Worm (Caenorhabditis elegans): ENCODE data around the gene set-30.
A peak's percentile ranks its signal among the peaks of the same experiment; 100 is the strongest.

set-30 gene

ce11 chrX:4969228-4969627, 29.8 kb upstream of the set-30 start, which contains the start of gene M03F4.6 (continued):
- no peak for TF ChIP-seq Y79H2A.3 (GFP tag; conservative IDR thresholded peaks at IDR 0.05)
- TF ChIP-seq lag-1 (GFP tag; IDR thresholded peaks at IDR 0.05): no peak
- no peak; the same call in 1 of the 2 replicates for TF ChIP-seq C06A6.2 (GFP tag; conservative IDR thresholded peaks at IDR 0.05)
- no peak for TF ChIP-seq F33H1.4 (GFP tag; IDR thresholded peaks at IDR 0.05)
- TF ChIP-seq rcor-1 (GFP tag; IDR thresholded peaks at IDR 0.05): peak; percentile 35; the same call in 1 of the 2 replicates
- TF ChIP-seq ztf-3 (GFP tag; optimal IDR thresholded peaks at IDR 0.05): peak; percentile 47
- 0 out of 2 replicates have a peak, but pooled peaks have one; percentile 61 for TF ChIP-seq nhr-120 (GFP tag; IDR thresholded peaks at IDR 0.05)
- peak; percentile 39 for TF ChIP-seq madf-10 (tag; optimal IDR thresholded peaks at IDR 0.05)
- TF ChIP-seq akir-1 (GFP tag; optimal IDR thresholded peaks at IDR 0.05): no peak
- TF ChIP-seq mes-4 (tag; optimal IDR thresholded peaks at IDR 0.05): no peak
- no peak for TF ChIP-seq unc-130 (GFP tag; optimal IDR thresholded peaks at IDR 0.05)
- no peak for TF ChIP-seq hlh-12 (tag; optimal IDR thresholded peaks at IDR 0.05)
- no peak for TF ChIP-seq ceh-58 (GFP tag; IDR thresholded peaks at IDR 0.05)
- TF ChIP-seq hrde-1 (tag; optimal IDR thresholded peaks at IDR 0.05; ENCODE audit: borderline replicate concordance): no peak
- TF ChIP-seq lin-54 (GFP tag; optimal IDR thresholded peaks at IDR 0.05): peak; percentile 9
- TF ChIP-seq ztf-6 (GFP tag; IDR thresholded peaks at IDR 0.05): no peak
- TF ChIP-seq fkh-3 (tag; optimal IDR thresholded peaks at IDR 0.05): no peak
- TF ChIP-seq attf-3 (GFP tag; conservative IDR thresholded peaks at IDR 0.05): no peak
- peak; percentile 39 for TF ChIP-seq athp-1 (tag; optimal IDR thresholded peaks at IDR 0.05)
- no peak for TF ChIP-seq lsy-27 (tag; optimal IDR thresholded peaks at IDR 0.05; ENCODE audit: borderline replicate concordance, insufficient read depth)
- no peak for TF ChIP-seq sea-2 (GFP tag; IDR thresholded peaks at IDR 0.05)
- no peak for TF ChIP-seq B0261.1 (tag; optimal IDR thresholded peaks at IDR 0.05)
- no peak for TF ChIP-seq die-1 (tag; optimal IDR thresholded peaks at IDR 0.05)
- no peak for TF ChIP-seq lin-40 (tag; optimal IDR thresholded peaks at IDR 0.05)
- TF ChIP-seq B0035.1 (tag; optimal IDR thresholded peaks at IDR 0.05): no peak
- TF ChIP-seq bed-2 (GFP tag; IDR thresholded peaks at IDR 0.05): no peak
- TF ChIP-seq B0336.3 (GFP tag; IDR thresholded peaks at IDR 0.05): peak; percentile 76
- no peak for TF ChIP-seq madf-8 (GFP tag; conservative IDR thresholded peaks at IDR 0.05)
- no peak for TF ChIP-seq hmg-20 (GFP tag; IDR thresholded peaks at IDR 0.05)
- TF ChIP-seq him-1 (tag; optimal IDR thresholded peaks at IDR 0.05): no peak
- no peak for TF ChIP-seq F49E8.2 (tag; optimal IDR thresholded peaks at IDR 0.05; ENCODE audit: insufficient read depth)
- no peak for TF ChIP-seq ceh-91 (GFP tag; IDR thresholded peaks at IDR 0.05)
- TF ChIP-seq repo-1 (tag; optimal IDR thresholded peaks at IDR 0.05): peak; percentile 84
- no peak for TF ChIP-seq snpc-1.3 (tag; optimal IDR thresholded peaks at IDR 0.05; ENCODE audit: insufficient read depth)
- TF ChIP-seq snpc-3.4 (tag; optimal IDR thresholded peaks at IDR 0.05): no peak
- no peak for TF ChIP-seq snpc-1.1 (tag; optimal IDR thresholded peaks at IDR 0.05; ENCODE audit: insufficient read depth)
- no peak for TF ChIP-seq hsf-1 (GFP tag; IDR thresholded peaks at IDR 0.05)
- no peak for TF ChIP-seq rec-8 (tag; optimal IDR thresholded peaks at IDR 0.05)
- TF ChIP-seq cebp-2 (GFP tag; IDR thresholded peaks at IDR 0.05): 0 out of 2 replicates have a peak, but pooled peaks have one; percentile 73
- TF ChIP-seq attf-5 (GFP tag; optimal IDR thresholded peaks at IDR 0.05): no peak
- TF ChIP-seq dpff-1 (tag; optimal IDR thresholded peaks at IDR 0.05): peak; percentile 10
- TF ChIP-seq tbx-9 (tag; optimal IDR thresholded peaks at IDR 0.05; ENCODE audit: borderline replicate concordance): no peak
- peak; percentile 14; the same call in 1 of the 2 replicates for TF ChIP-seq madf-6 (GFP tag; IDR thresholded peaks at IDR 0.05)
- no peak for TF ChIP-seq lin-35 (GFP tag; optimal IDR thresholded peaks at IDR 0.05)
- no peak for TF ChIP-seq F23B12.7 (tag; optimal IDR thresholded peaks at IDR 0.05; ENCODE audit: insufficient read depth)
- TF ChIP-seq Y53G8AR.9 (GFP tag; conservative IDR thresholded peaks at IDR 0.05): peak; percentile 73; the same call in 1 of the 2 replicates
- TF ChIP-seq ztf-26 (tag; optimal IDR thresholded peaks at IDR 0.05): peak; percentile 28
- peak; percentile 23; the same call in 1 of the 2 replicates for TF ChIP-seq lin-26 (GFP tag; IDR thresholded peaks at IDR 0.05)

Measured in whole organism, young adult.